Fruit fly (Drosophila melanogaster) Kc167 (cell line): ENCODE data around the gene Tti1.

Experiments
- Myc ChIP-seq: fragments of >200 bp; optimal IDR thresholded peaks from 2 replicates; lab custom pipeline; 2017; ENCODE audit warnings: missing external identifiers
- Sin3A ChIP-seq: fragments of >200 bp; optimal IDR thresholded peaks from 2 replicates; lab custom pipeline; 2018; ENCODE audit warnings: missing external identifiers
- h ChIP-seq: fragments of >200 bp; optimal IDR thresholded peaks from 3 replicates; lab custom pipeline; 2018; ENCODE audit warnings: missing external identifiers
- insv ChIP-seq: fragments of >200 bp; optimal IDR thresholded peaks from 3 replicates; lab custom pipeline; 2018; ENCODE audit warnings: missing external identifiers
- psq ChIP-seq: fragments of >200 bp; optimal IDR thresholded peaks from 2 replicates; lab custom pipeline; 2017; ENCODE audit warnings: missing external identifiers
- ttk ChIP-seq: sonication (Bioruptor generic); optimal IDR thresholded peaks from 2 replicates; lab custom pipeline; 2017; ENCODE audit warnings: missing external identifiers

Tti1 gene

dm6 chr3R:9747272-9747874, 7.1 kb downstream of the Tti1 start, which contains the start of gene CG12948:
TSS of gene CG12948 (minus strand) at chr3R:9747744.
- TF ChIP-seq ttk (lab: Kevin White, UChicago) (no peak), Myc (lab: Kevin White, UChicago) (no peak), h (lab: Kevin White, UChicago) (no peak), Sin3A (lab: Kevin White, UChicago) (no peak), insv (lab: Kevin White, UChicago) (no peak), psq (lab: Kevin White, UChicago) (no peak)

dm6 chr3R:9746267-9746666, 8.2 kb downstream of the Tti1 start, which contains the start of gene CG34409:
TSS of gene CG34409 (minus strand) at chr3R:9746367.
- TF ChIP-seq ttk (lab: Kevin White, UChicago), result no peak
- TF ChIP-seq Sin3A (lab: Kevin White, UChicago), result no peak
- TF ChIP-seq Myc (lab: Kevin White, UChicago), result no peak
- TF ChIP-seq insv (lab: Kevin White, UChicago), result no peak
- TF ChIP-seq h (lab: Kevin White, UChicago), result no peak
- no peak for TF ChIP-seq psq (lab: Kevin White, UChicago)

dm6 chr3R:9745442-9745841, 9.0 kb downstream of the Tti1 start:
- TF ChIP-seq Sin3A (lab: Kevin White, UChicago) (no peak), Myc (lab: Kevin White, UChicago) (no peak), insv (lab: Kevin White, UChicago) (no peak), psq (lab: Kevin White, UChicago) (no peak), ttk (lab: Kevin White, UChicago) (no peak), h (lab: Kevin White, UChicago) (no peak)

dm6 chr3R:9743995-9744394, 10.5 kb downstream of the Tti1 start:
- TF ChIP-seq h (lab: Kevin White, UChicago) (no peak), ttk (lab: Kevin White, UChicago) (no peak), Myc (lab: Kevin White, UChicago) (no peak), insv (lab: Kevin White, UChicago) (no peak), psq (lab: Kevin White, UChicago) (no peak), Sin3A (lab: Kevin White, UChicago) (no peak)

dm6 chr3R:9743217-9743616, 11.3 kb downstream of the Tti1 start, which contains the start of gene CG31415:
TSS of gene CG31415 (plus strand) at chr3R:9743517.
- TF ChIP-seq psq (lab: Kevin White, UChicago) (no peak), ttk (lab: Kevin White, UChicago) (no peak), Sin3A (lab: Kevin White, UChicago) (no peak), Myc (lab: Kevin White, UChicago) (no peak), h (lab: Kevin White, UChicago) (no peak), insv (lab: Kevin White, UChicago) (no peak)

dm6 chr3R:9740713-9741112, 13.8 kb downstream of the Tti1 start, which contains the start of gene Pnn:
TSS of gene Pnn (plus strand) at chr3R:9740899.
- no peak for TF ChIP-seq insv (lab: Kevin White, UChicago)
- no peak for TF ChIP-seq Myc (lab: Kevin White, UChicago)
- no peak for TF ChIP-seq psq (lab: Kevin White, UChicago)
- TF ChIP-seq h (lab: Kevin White, UChicago), result no peak
- no peak for TF ChIP-seq Sin3A (lab: Kevin White, UChicago)
- no peak for TF ChIP-seq ttk (lab: Kevin White, UChicago)

- TF ChIP-seq h (lab: Kevin White, UChicago) (no peak), insv (lab: Kevin White, UChicago) (no peak), Myc (lab: Kevin White, UChicago) (no peak), ttk (lab: Kevin White, UChicago) (no peak), psq (lab: Kevin White, UChicago) (no peak), Sin3A (lab: Kevin White, UChicago) (no peak)
Measured at dm6 chr3R:9739793-9740192, 14.7 kb downstream of the Tti1 start, which contains the start of gene side-VII. TSS of gene side-VII (minus strand) at chr3R:9739979.

dm6 chr3R:9735151-9735550, 19.3 kb downstream of the Tti1 start:
- TF ChIP-seq Sin3A (lab: Kevin White, UChicago) (no peak), psq (lab: Kevin White, UChicago) (no peak), Myc (lab: Kevin White, UChicago) (no peak), ttk (lab: Kevin White, UChicago) (no peak), insv (lab: Kevin White, UChicago) (no peak), h (lab: Kevin White, UChicago) (no peak)

dm6 chr3R:9733150-9733549, 21.3 kb downstream of the Tti1 start, which contains the start of gene alphaTub85E:
TSS of gene alphaTub85E (minus strand) at chr3R:9733250.
- TF ChIP-seq Myc (lab: Kevin White, UChicago) (no peak), h (lab: Kevin White, UChicago) (no peak), ttk (lab: Kevin White, UChicago) (no peak), Sin3A (lab: Kevin White, UChicago) (no peak), psq (lab: Kevin White, UChicago) (no peak), insv (lab: Kevin White, UChicago) (no peak)

dm6 chr3R:9730784-9731183, 23.7 kb downstream of the Tti1 start, which contains the start of gene FoxP:
TSS of gene FoxP (minus strand) at chr3R:9730872.
- TF ChIP-seq Sin3A (lab: Kevin White, UChicago) (no peak), Myc (lab: Kevin White, UChicago) (no peak), insv (lab: Kevin White, UChicago) (no peak), h (lab: Kevin White, UChicago) (no peak), psq (lab: Kevin White, UChicago) (no peak), ttk (lab: Kevin White, UChicago) (no peak)
